Worm (Caenorhabditis elegans) whole organism, late embryonic: ENCODE results near the gene srt-31.

ENCODE experiments used
- C08G9.2 ChIP-seq: sonication (generic microtip); optimal IDR thresholded peaks from 2 replicates; lab custom pipeline; 2016; ENCODE audit warnings: mild to moderate bottlenecking, missing genetic modification characterization, moderate library complexity, missing compliant biosample characterization
- C38D4.7 ChIP-seq: fragments of 200-800 bp; sonication (Bioruptor generic); optimal IDR thresholded peaks from 2 replicates; lab custom pipeline; 2018; ENCODE audit warnings: mild to moderate bottlenecking, missing genetic modification characterization, moderate library complexity, missing compliant biosample characterization
- F13H6.1 ChIP-seq: sonication (generic microtip); optimal IDR thresholded peaks from 2 replicates; lab custom pipeline; 2016; ENCODE audit warnings: missing genetic modification characterization, missing compliant biosample characterization
- T23F11.4 ChIP-seq: fragments of 200-800 bp; sonication (Bioruptor generic); optimal IDR thresholded peaks from 2 replicates; lab custom pipeline; 2018; ENCODE audit warnings: mild to moderate bottlenecking, missing genetic modification characterization, missing compliant biosample characterization
- Y22D7AL.16 ChIP-seq: sonication (generic microtip); optimal IDR thresholded peaks from 2 replicates; lab custom pipeline; 2016; ENCODE audit warnings: missing genetic modification characterization, missing compliant biosample characterization
- ahr-1 ChIP-seq: sonication (generic microtip); optimal IDR thresholded peaks from 2 replicates; lab custom pipeline; 2016; ENCODE audit warnings: missing genetic modification characterization, missing compliant biosample characterization
- ceh-19 ChIP-seq: fragments of 200-800 bp; sonication (Bioruptor generic); optimal IDR thresholded peaks from 2 replicates; lab custom pipeline; 2018; ENCODE audit warnings: mild to moderate bottlenecking, missing genetic modification characterization, missing compliant biosample characterization
- ceh-2 ChIP-seq: sonication (generic microtip); optimal IDR thresholded peaks from 2 replicates; lab custom pipeline; 2016; ENCODE audit warnings: missing genotype, missing genetic modification characterization, missing compliant biosample characterization
- ceh-22 ChIP-seq: sonication (generic microtip); optimal IDR thresholded peaks from 2 replicates; lab custom pipeline; 2017; ENCODE audit warnings: missing biosample characterization, missing genetic modification characterization
- ceh-24 ChIP-seq: sonication (generic microtip); optimal IDR thresholded peaks from 2 replicates; lab custom pipeline; 2016; ENCODE audit warnings: mild to moderate bottlenecking, missing genetic modification characterization, missing compliant biosample characterization
- ceh-34 ChIP-seq: sonication (generic microtip); optimal IDR thresholded peaks from 2 replicates; lab custom pipeline; 2016; ENCODE audit warnings: mild to moderate bottlenecking, missing genetic modification characterization, missing compliant biosample characterization
- ceh-9 ChIP-seq: sonication (generic microtip); optimal IDR thresholded peaks from 2 replicates; lab custom pipeline; 2016; ENCODE audit warnings: mild to moderate bottlenecking, missing genetic modification characterization, inconsistent platforms, missing compliant biosample characterization
- dve-1 ChIP-seq: sonication (generic microtip); optimal IDR thresholded peaks from 2 replicates; lab custom pipeline; 2017; ENCODE audit warnings: antibody characterized with exemption, mild to moderate bottlenecking, missing genetic modification characterization, missing compliant biosample characterization
- elt-2 ChIP-seq: sonication (generic microtip); optimal IDR thresholded peaks from 2 replicates; lab custom pipeline; 2016; ENCODE audit warnings: missing genetic modification reagents, missing genetic modification characterization, missing compliant biosample characterization
- ets-4 ChIP-seq: sonication (generic microtip); optimal IDR thresholded peaks from 2 replicates; lab custom pipeline; 2016; ENCODE audit warnings: missing genetic modification characterization, missing compliant biosample characterization
- eyg-1 ChIP-seq: sonication (generic microtip); optimal IDR thresholded peaks from 2 replicates; lab custom pipeline; 2016; ENCODE audit warnings: missing genotype, missing genetic modification characterization, missing compliant biosample characterization
- fax-1 ChIP-seq: sonication (generic microtip); optimal IDR thresholded peaks from 2 replicates; lab custom pipeline; 2016; ENCODE audit warnings: missing genotype, missing genetic modification characterization, missing compliant biosample characterization
- fkh-10 ChIP-seq: fragments of 150-350 bp; optimal IDR thresholded peaks from 2 replicates; lab custom pipeline; 2014; ENCODE audit warnings: missing biosample characterization, missing genetic modification reagents, missing genetic modification characterization
- fkh-6 ChIP-seq: sonication (generic microtip); optimal IDR thresholded peaks from 2 replicates; lab custom pipeline; 2016; ENCODE audit warnings: missing genetic modification characterization, missing compliant biosample characterization
- hlh-13 ChIP-seq: fragments of 200-800 bp; sonication (Bioruptor generic); optimal IDR thresholded peaks from 2 replicates; lab custom pipeline; 2018; ENCODE audit warnings: mild to moderate bottlenecking, missing genetic modification characterization, missing compliant biosample characterization
- hlh-30 ChIP-seq: sonication (generic microtip); optimal IDR thresholded peaks from 2 replicates; lab custom pipeline; 2017; ENCODE audit warnings: antibody characterized with exemption, missing genetic modification characterization, missing compliant biosample characterization; ENCODE audit not compliant: insufficient read depth
- hlh-6 ChIP-seq: sonication (generic microtip); optimal IDR thresholded peaks from 2 replicates; lab custom pipeline; 2016; ENCODE audit warnings: missing genotype, missing genetic modification characterization, missing compliant biosample characterization
- hlh-8 ChIP-seq: sonication (generic microtip); optimal IDR thresholded peaks from 2 replicates; lab custom pipeline; 2016; ENCODE audit warnings: missing genotype, missing genetic modification characterization, missing compliant biosample characterization
- lim-6 ChIP-seq: sonication (generic microtip); optimal IDR thresholded peaks from 2 replicates; lab custom pipeline; 2016; ENCODE audit warnings: missing genetic modification characterization, missing compliant biosample characterization
- lin-11 ChIP-seq: fragments of 200-800 bp; sonication (Bioruptor generic); optimal IDR thresholded peaks from 2 replicates; lab custom pipeline; 2018; ENCODE audit warnings: mild to moderate bottlenecking, missing genetic modification characterization, missing compliant biosample characterization
- mec-3 ChIP-seq: sonication (generic microtip); optimal IDR thresholded peaks from 2 replicates; lab custom pipeline; 2016; ENCODE audit warnings: borderline replicate concordance, missing genetic modification characterization, missing compliant biosample characterization
- nhr-232 ChIP-seq: sonication (generic microtip); optimal IDR thresholded peaks from 2 replicates; lab custom pipeline; 2016; ENCODE audit warnings: missing genetic modification characterization, missing compliant biosample characterization
- npax-4 ChIP-seq: sonication (generic microtip); optimal IDR thresholded peaks from 2 replicates; lab custom pipeline; 2016; ENCODE audit warnings: missing genetic modification characterization, missing compliant biosample characterization
- pat-9 ChIP-seq: fragments of 200-800 bp; sonication (Bioruptor generic); optimal IDR thresholded peaks from 2 replicates; lab custom pipeline; 2018; ENCODE audit warnings: mild to moderate bottlenecking, missing genetic modification characterization, moderate library complexity, missing compliant biosample characterization
- pax-1 ChIP-seq: fragments of 150-350 bp; optimal IDR thresholded peaks from 2 replicates; lab custom pipeline; 2014; ENCODE audit warnings: missing biosample characterization, missing genetic modification characterization
- pha-2 ChIP-seq: sonication (generic microtip); optimal IDR thresholded peaks from 2 replicates; lab custom pipeline; 2017; ENCODE audit warnings: mild to moderate bottlenecking, missing genetic modification characterization, missing compliant biosample characterization
- pha-4 ChIP-seq: fragments of 150-350 bp; optimal IDR thresholded peaks from 2 replicates; lab custom pipeline; 2018; ENCODE audit warnings: missing biosample characterization, missing genetic modification reagents, missing genetic modification characterization
- pros-1 ChIP-seq: fragments of 150-350 bp; optimal IDR thresholded peaks from 2 replicates; lab custom pipeline; 2014; ENCODE audit warnings: missing biosample characterization, missing genetic modification reagents, missing genetic modification characterization
- ref-2 ChIP-seq: sonication (generic microtip); optimal IDR thresholded peaks from 2 replicates; lab custom pipeline; 2016; ENCODE audit warnings: missing genetic modification characterization, missing compliant biosample characterization
- sdc-2 ChIP-seq: sonication (generic microtip); optimal IDR thresholded peaks from 2 replicates; lab custom pipeline; 2016; ENCODE audit warnings: missing genotype, missing genetic modification characterization, missing compliant biosample characterization
- sox-2 ChIP-seq: fragments of 200-800 bp; sonication (Bioruptor generic); IDR thresholded peaks from 2 replicates; pipeline ENCODE4 v1.3.6; 2022; ENCODE audit warnings: missing genetic modification reagents, missing genetic modification characterization, missing compliant biosample characterization
- sox-4 ChIP-seq: sonication (generic microtip); optimal IDR thresholded peaks from 2 replicates; lab custom pipeline; 2017; ENCODE audit warnings: mild to moderate bottlenecking, missing genetic modification characterization, inconsistent platforms, missing compliant biosample characterization
- tbx-2 ChIP-seq: sonication (generic microtip); optimal IDR thresholded peaks from 2 replicates; lab custom pipeline; 2016; ENCODE audit warnings: missing genetic modification characterization, missing compliant biosample characterization
- tbx-7 ChIP-seq: sonication (generic microtip); optimal IDR thresholded peaks from 2 replicates; lab custom pipeline; 2016; ENCODE audit warnings: missing genotype, missing genetic modification characterization, missing compliant biosample characterization
- ttx-3 ChIP-seq: sonication (generic microtip); optimal IDR thresholded peaks from 2 replicates; lab custom pipeline; 2016; ENCODE audit warnings: missing genetic modification reagents, missing genetic modification characterization, missing compliant biosample characterization
- ztf-16 ChIP-seq: sonication (generic microtip); optimal IDR thresholded peaks from 2 replicates; lab custom pipeline; 2017; ENCODE audit warnings: missing genetic modification characterization, missing compliant biosample characterization

Gene srt-31

ce11 chrV:472589-472988 is at the start of gene srt-31:
srt-31 (plus strand) TSS chrV:472889.
- TF ChIP-seq C38D4.7 (no peak), sox-4 (tag; lab: Kevin White, UChicago) (no peak), ceh-2 (tag; lab: Kevin White, UChicago) (no peak), ceh-9 (tag; lab: Kevin White, UChicago) (no peak), Y22D7AL.16 (tag; lab: Kevin White, UChicago) (no peak), pax-1 (no peak), pha-2 (tag; lab: Kevin White, UChicago) (no peak)

ce11 chrV:424140-424539 is 48.5 kb upstream of the srt-31 start, which contains the start of gene B0554.5:
B0554.5 (plus strand) TSS chrV:424440.
- TF ChIP-seq ceh-19 (GFP tag; lab: Kevin White, UChicago) = no peak

ce11 chrV:428844-429243 is 43.8 kb upstream of the srt-31 start, which contains the start of gene B0554.4:
B0554.4 (plus strand) TSS chrV:429144.
- TF ChIP-seq sox-4 (tag; lab: Kevin White, UChicago) (no peak), dve-1 (no peak), sdc-2 (tag; lab: Kevin White, UChicago) (no peak), pha-4 (tag; lab: Kevin White, UChicago) (no peak), C08G9.2 (tag; lab: Kevin White, UChicago) (no peak), hlh-13 (no peak), ceh-19 (GFP tag; lab: Kevin White, UChicago) (no peak), tbx-7 (tag; lab: Kevin White, UChicago) (no peak), npax-4 (tag; lab: Kevin White, UChicago) (no peak), fkh-10 (GFP tag; lab: Kevin White, UChicago) (no peak), nhr-232 (no peak), tbx-2 (tag; lab: Kevin White, UChicago) (no peak), mec-3 (tag; lab: Kevin White, UChicago) (no peak), pat-9 (tag; lab: Kevin White, UChicago) (no peak), fax-1 (no peak), lin-11 (tag; lab: Kevin White, UChicago) (no peak)

- TF ChIP-seq hlh-30 (tag; lab: Kevin White, UChicago) (no peak), pat-9 (tag; lab: Kevin White, UChicago) (no peak), ceh-19 (GFP tag; lab: Kevin White, UChicago) (no peak), pha-2 (tag; lab: Kevin White, UChicago) (no peak), ceh-22 (tag; lab: Kevin White, UChicago) (no peak), ref-2 (tag; lab: Kevin White, UChicago) (no peak), C38D4.7 (no peak), elt-2 (tag; lab: Kevin White, UChicago) (no peak), ets-4 (no peak), ahr-1 (tag; lab: Kevin White, UChicago) (no peak), pros-1 (tag; lab: Kevin White, UChicago) (no peak), lin-11 (tag; lab: Kevin White, UChicago) (no peak), lim-6 (no peak), dve-1 (no peak), hlh-6 (no peak)
These were observed 39.7 kb upstream of the srt-31 start for ce11 chrV:432991-433390.

ce11 chrV:433898-434297 is 38.8 kb upstream of the srt-31 start, which contains the start of gene B0554.2:
B0554.2 (plus strand) TSS chrV:434198.
- TF ChIP-seq eyg-1 (tag; lab: Kevin White, UChicago) (no peak), ceh-34 (tag; lab: Kevin White, UChicago) (no peak), elt-2 (tag; lab: Kevin White, UChicago) (no peak), F13H6.1 (tag; lab: Kevin White, UChicago) (no peak), fkh-6 (tag; lab: Kevin White, UChicago) (no peak), ahr-1 (tag; lab: Kevin White, UChicago) (no peak), sox-2 (no peak), npax-4 (tag; lab: Kevin White, UChicago) (no peak), ceh-24 (tag; lab: Kevin White, UChicago) (no peak), ztf-16 (tag; lab: Kevin White, UChicago) (no peak), C38D4.7 (no peak), mec-3 (tag; lab: Kevin White, UChicago) (no peak), T23F11.4 (GFP tag; lab: Kevin White, UChicago) (no peak), hlh-8 (tag; lab: Kevin White, UChicago) (no peak), ttx-3 (no peak)
